Worm (Caenorhabditis elegans) whole organism, L4 larva: ENCODE measurements around the gene popl-5.
A peak's percentile ranks its signal among the peaks of the same experiment; 100 is the strongest.

ENCODE experiments used
- D1046.2 ChIP-seq: fragments of 200-800 bp; sonication (Bioruptor generic); IDR thresholded peaks from 2 replicates; pipeline ENCODE4 v1.3.6; 2022; ENCODE audit warnings: missing genetic modification characterization, missing compliant biosample characterization
- F44E2.7 ChIP-seq: fragments of 200-800 bp; sonication (Bioruptor generic); IDR thresholded peaks from 2 replicates; pipeline ENCODE4 v2.1.2; 2022; ENCODE audit warnings: missing genetic modification characterization, missing compliant biosample characterization
- F49E8.2 ChIP-seq: sonication (generic microtip); optimal IDR thresholded peaks from 2 replicates; lab custom pipeline; 2016; ENCODE audit warnings: missing compliant biosample characterization, mild to moderate bottlenecking, missing genetic modification characterization, borderline replicate concordance
- R02D3.7 ChIP-seq: fragments of 150-350 bp; sonication (generic microtip); optimal IDR thresholded peaks from 3 replicates; lab custom pipeline; 2014; ENCODE audit warnings: missing biosample characterization, missing genetic modification characterization
- T26A8.4 ChIP-seq: fragments of 200-800 bp; sonication (Bioruptor generic); IDR thresholded peaks from 2 replicates; pipeline ENCODE4 v1.3.6; 2022; ENCODE audit warnings: missing genetic modification characterization, missing compliant biosample characterization
- ZK546.5 ChIP-seq, 2 experiments: sonication (generic microtip); optimal IDR thresholded peaks; 2 replicates each; lab custom pipeline; 2017; ENCODE audit warnings: missing biosample characterization in 2 of 2, missing genetic modification characterization in 2 of 2
- aha-1 ChIP-seq: fragments of 150-350 bp; peaks from one replicate; lab custom pipeline; 2014; ENCODE audit warnings: missing biosample characterization, missing genetic modification characterization
- ama-1 ChIP-seq: fragments of 150-350 bp; optimal IDR thresholded peaks from 2 replicates; lab custom pipeline; 2014; ENCODE audit warnings: inconsistent platforms, mixed read lengths
- ctbp-1 ChIP-seq: fragments of 200-800 bp; sonication (Bioruptor generic); IDR thresholded peaks from 2 replicates; pipeline ENCODE4 v1.3.6; 2022; ENCODE audit warnings: missing genetic modification reagents, missing genetic modification characterization, missing compliant biosample characterization
- daf-12 ChIP-seq: fragments of 150-350 bp; optimal IDR thresholded peaks from 2 replicates; lab custom pipeline; 2014; ENCODE audit warnings: missing biosample characterization, missing genetic modification reagents, missing genetic modification characterization
- daf-16 ChIP-seq, 3 experiments: sonication (generic microtip); optimal IDR thresholded peaks; 2 replicates each; lab custom pipeline; 2016 to 2017; ENCODE audit warnings: missing genetic modification characterization in 3 of 3, missing genetic modification reagents in 3 of 3, mild to moderate bottlenecking in 2 of 3, missing compliant biosample characterization in 2 of 3, missing biosample characterization in 1 of 3, moderate library complexity in 1 of 3
- dmd-9 ChIP-seq: fragments of 200-800 bp; sonication (Bioruptor generic); IDR thresholded peaks from 2 replicates; pipeline ENCODE4 v1.3.6; 2022; ENCODE audit warnings: missing genetic modification reagents, missing genetic modification characterization, missing compliant biosample characterization
- duxl-1 ChIP-seq: sonication (generic microtip); optimal IDR thresholded peaks from 2 replicates; lab custom pipeline; 2016; ENCODE audit warnings: mild to moderate bottlenecking, missing genetic modification characterization, moderate library complexity, missing compliant biosample characterization; ENCODE audit not compliant: poor library complexity
- dve-1 ChIP-seq: sonication (generic microtip); optimal IDR thresholded peaks from 2 replicates; lab custom pipeline; 2017; ENCODE audit warnings: antibody characterized with exemption, mild to moderate bottlenecking, missing genetic modification characterization, missing compliant biosample characterization; ENCODE audit not compliant: insufficient read depth
- egl-43 ChIP-seq: fragments of 200-800 bp; sonication (Bioruptor generic); IDR thresholded peaks from 2 replicates; pipeline ENCODE4 v1.3.6; 2022; ENCODE audit warnings: missing genetic modification reagents, missing genetic modification characterization, missing compliant biosample characterization
- fos-1 ChIP-seq: fragments of 150-350 bp; optimal IDR thresholded peaks from 2 replicates; lab custom pipeline; 2014; ENCODE audit warnings: missing biosample characterization, missing genetic modification characterization
- gei-8 ChIP-seq: fragments of 200-800 bp; sonication (Bioruptor generic); optimal IDR thresholded peaks from 2 replicates; lab custom pipeline; 2018; ENCODE audit warnings: mild to moderate bottlenecking, missing genetic modification characterization, missing compliant biosample characterization
- hlh-30 ChIP-seq: sonication (generic microtip); optimal IDR thresholded peaks from 2 replicates; lab custom pipeline; 2017; ENCODE audit warnings: antibody characterized with exemption, mild to moderate bottlenecking, missing genetic modification characterization, missing compliant biosample characterization; ENCODE audit not compliant: insufficient read depth
- hmg-1.1 ChIP-seq: fragments of 200-800 bp; sonication (Bioruptor generic); IDR thresholded peaks from 2 replicates; pipeline ENCODE4 v1.3.6; 2022; ENCODE audit warnings: missing genetic modification reagents, missing genetic modification characterization, missing compliant biosample characterization
- lin-38 ChIP-seq: fragments of 200-800 bp; sonication (Bioruptor generic); IDR thresholded peaks from 2 replicates; pipeline ENCODE4 v1.3.6; 2022; ENCODE audit warnings: missing genetic modification reagents, missing genetic modification characterization, missing compliant biosample characterization
- mdl-1 ChIP-seq, 2 experiments: fragments of 150-350 bp in 1 of 2; sonication (generic microtip) in 1 of 2; optimal IDR thresholded peaks; 2 replicates each; lab custom pipeline; 2014 to 2017; ENCODE audit warnings: missing biosample characterization in 2 of 2, missing genetic modification characterization in 2 of 2
- mes-2 ChIP-seq: sonication (generic microtip); optimal IDR thresholded peaks from 2 replicates; lab custom pipeline; 2016; ENCODE audit warnings: missing genotype, mild to moderate bottlenecking, missing genetic modification characterization, missing compliant biosample characterization; ENCODE audit not compliant: poor library complexity, severe bottlenecking
- mxl-3 ChIP-seq: fragments of 200-800 bp; sonication (Bioruptor generic); optimal IDR thresholded peaks from 2 replicates; lab custom pipeline; 2018; ENCODE audit warnings: mild to moderate bottlenecking, missing genetic modification characterization, missing compliant biosample characterization
- nhr-111 ChIP-seq: fragments of 200-800 bp; sonication (Bioruptor generic); optimal IDR thresholded peaks from 2 replicates; lab custom pipeline; 2018; ENCODE audit warnings: mild to moderate bottlenecking, missing genetic modification characterization, missing compliant biosample characterization
- nhr-25 ChIP-seq: sonication (generic microtip); optimal IDR thresholded peaks from 2 replicates; lab custom pipeline; 2017; ENCODE audit warnings: missing genetic modification characterization, mild to moderate bottlenecking, missing compliant biosample characterization, antibody characterized with exemption, moderate library complexity, borderline replicate concordance; ENCODE audit not compliant: insufficient read depth
- nhr-28 ChIP-seq: fragments of 150-350 bp; optimal IDR thresholded peaks from 2 replicates; lab custom pipeline; 2014; ENCODE audit warnings: missing biosample characterization, missing genetic modification characterization
- nhr-77 ChIP-seq: fragments of 150-350 bp; optimal IDR thresholded peaks from 2 replicates; lab custom pipeline; 2014; ENCODE audit warnings: missing biosample characterization, missing genetic modification characterization
- pqm-1 ChIP-seq: sonication (generic microtip); optimal IDR thresholded peaks from 2 replicates; lab custom pipeline; 2017; ENCODE audit warnings: missing biosample characterization, missing genetic modification characterization
- snpc-1.2 ChIP-seq: fragments of 200-800 bp; sonication (Bioruptor generic); IDR thresholded peaks from 2 replicates; pipeline ENCODE4 v1.3.6; 2022; ENCODE audit warnings: missing genetic modification reagents, missing genetic modification characterization, missing compliant biosample characterization
- tag-97 ChIP-seq: fragments of 200-800 bp; sonication (Bioruptor generic); IDR thresholded peaks from 2 replicates; pipeline ENCODE4 v1.3.6; 2022; ENCODE audit warnings: missing genetic modification characterization, missing compliant biosample characterization
- unc-62 ChIP-seq, 3 experiments: fragments of 150-350 bp in 1 of 3; sonication (generic microtip); optimal IDR thresholded peaks in 2 of 3; peaks in 1 of 3; 1 replicate in 1 of 3; 2 replicates in 2 of 3; lab custom pipeline; 2014 to 2017; ENCODE audit warnings: missing biosample characterization in 3 of 3, missing genetic modification characterization in 3 of 3, missing genetic modification reagents in 3 of 3, missing genotype in 1 of 3

Gene popl-5

ce11 chrIII:11457911-11458310 is 29.2 kb downstream of the popl-5 start:
- TF ChIP-seq egl-43 (GFP tag; lab: Robert Waterston, UW) (no peak), daf-12 (tag; lab: Kevin White, UChicago) (no peak), F49E8.2 (tag; lab: Kevin White, UChicago) (no peak), nhr-77 (tag; lab: Kevin White, UChicago) (no peak), R02D3.7 (tag; lab: Kevin White, UChicago) (no peak), ZK546.5 (tag; optimal IDR thresholded peaks at IDR 0.05; lab: Kevin White, UChicago) (no peak), hmg-1.1 (GFP tag; lab: Robert Waterston, UW) (no peak), gei-8 (GFP tag; lab: Kevin White, UChicago) (no peak), mdl-1 (tag; optimal IDR thresholded peaks at IDR 0.05; lab: Kevin White, UChicago) (no peak), tag-97 (GFP tag; lab: Robert Waterston, UW) (no peak), ctbp-1 (GFP tag; lab: Robert Waterston, UW) (no peak), nhr-111 (no peak)

ce11 chrIII:11456577-11456976 is 30.6 kb downstream of the popl-5 start, which contains the start of gene plr-1:
TSS of gene plr-1 (plus strand) at chrIII:11456877.
- no peak for TF ChIP-seq T26A8.4 (GFP tag; lab: Robert Waterston, UW)
- no peak for TF ChIP-seq hlh-30 (tag; lab: Kevin White, UChicago)
- peak in 1 of 2 experiments; percentile 69 for TF ChIP-seq unc-62 (GFP tag; optimal IDR thresholded peaks at IDR 0.05 in 1 of 2; lab: Kevin White, UChicago)
- TF ChIP-seq unc-62 (tag; optimal IDR thresholded peaks at IDR 0.05; lab: Kevin White, UChicago) = no peak
- TF ChIP-seq ama-1 = no peak
- TF ChIP-seq snpc-1.2 (GFP tag; lab: Robert Waterston, UW) = no peak

ce11 chrIII:11453970-11454369 is 33.2 kb downstream of the popl-5 start:
- TF ChIP-seq aha-1 (tag; lab: Kevin White, UChicago) = peak; percentile 60
- no peak for TF ChIP-seq D1046.2 (GFP tag; lab: Robert Waterston, UW)

ce11 chrIII:11452530-11452929 is 34.6 kb downstream of the popl-5 start:
- TF ChIP-seq mes-2 (tag; lab: Kevin White, UChicago) (no peak), unc-62 (GFP tag; optimal IDR thresholded peaks at IDR 0.05 in 1 of 2; lab: Kevin White, UChicago) (peak in 1 of 2 experiments; percentile 89), unc-62 (tag; optimal IDR thresholded peaks at IDR 0.05; lab: Kevin White, UChicago) (no peak)

- TF ChIP-seq nhr-25 (tag; lab: Kevin White, UChicago) (no peak), mxl-3 (GFP tag; lab: Kevin White, UChicago) (peak; percentile 35), dve-1 (tag; lab: Kevin White, UChicago) (peak; percentile 5), nhr-28 (peak; percentile 56), pqm-1 (tag; lab: Kevin White, UChicago) (peak; percentile 36), duxl-1 (no peak), lin-38 (GFP tag; lab: Robert Waterston, UW) (no peak)
Observed at ce11 chrIII:11451380-11451779, 35.8 kb downstream of the popl-5 start.

ce11 chrIII:11448330-11448729 is 38.8 kb downstream of the popl-5 start:
- TF ChIP-seq F44E2.7 (GFP tag; lab: Robert Waterston, UW) = no peak

ce11 chrIII:11446826-11447225 is 40.3 kb downstream of the popl-5 start:
- TF ChIP-seq daf-12 (tag; lab: Kevin White, UChicago) = no peak
- no peak for TF ChIP-seq ama-1
- no peak for TF ChIP-seq daf-16 (GFP tag; optimal IDR thresholded peaks at IDR 0.05; lab: Kevin White, UChicago)
- TF ChIP-seq daf-16 (tag; optimal IDR thresholded peaks at IDR 0.05; lab: Kevin White, UChicago) = no peak
- TF ChIP-seq fos-1 (tag; lab: Kevin White, UChicago) = no peak
- no peak for TF ChIP-seq dmd-9 (GFP tag; lab: Robert Waterston, UW)
